Fruit fly (Drosophila melanogaster) whole organism, embryonic: ENCODE data around the gene CG44838.

ENCODE experiments used
- ATbp ChIP-seq: fragments of 200-800 bp; sonication (Bioruptor generic); optimal IDR thresholded peaks from 2 replicates; lab custom pipeline; 2017; ENCODE audit warnings: missing biosample characterization, mild to moderate bottlenecking, missing genetic modification characterization, missing genetic modification reagents
- Aef1 ChIP-seq: fragments of 200-800 bp; sonication (Bioruptor generic); IDR thresholded peaks from 3 replicates; pipeline ENCODE4 v1.3.6; 2022; ENCODE audit warnings: missing biosample characterization, missing genetic modification characterization
- Atf3 ChIP-seq: fragments of 200-800 bp; sonication (Bioruptor generic); optimal IDR thresholded peaks from 3 replicates; lab custom pipeline; 2016; ENCODE audit warnings: missing biosample characterization, missing genetic modification characterization
- Awh ChIP-seq: fragments of 200-800 bp; sonication (Bioruptor generic); IDR thresholded peaks from 2 replicates; pipeline ENCODE4, ENCODE4 v1.3.6; 2022; ENCODE audit warnings: missing biosample characterization, missing genetic modification characterization
- B-H1 ChIP-seq: fragments of 200-800 bp; sonication (Bioruptor generic); IDR thresholded peaks from 3 replicates; pipeline ENCODE4 v1.3.6; 2022; ENCODE audit warnings: missing biosample characterization, missing genetic modification characterization
- Blimp-1 ChIP-seq: fragments of 200-800 bp; sonication (Bioruptor generic); optimal IDR thresholded peaks from 3 replicates; lab custom pipeline; 2018; ENCODE audit warnings: missing biosample characterization, missing genetic modification characterization, mild to moderate bottlenecking, moderate library complexity, missing genetic modification reagents
- CG12744 ChIP-seq: fragments of 200-800 bp; sonication (Bioruptor generic); optimal IDR thresholded peaks from 2 replicates; lab custom pipeline; 2016; ENCODE audit warnings: missing biosample characterization, missing genetic modification characterization
- CG15696 ChIP-seq: fragments of 200-800 bp; sonication (Bioruptor generic); optimal IDR thresholded peaks from 2 replicates; lab custom pipeline; 2019; ENCODE audit warnings: missing biosample characterization, mild to moderate bottlenecking, missing genetic modification characterization, moderate library complexity
- CG1603 ChIP-seq: fragments of 200-800 bp; sonication (Bioruptor generic); optimal IDR thresholded peaks from 2 replicates; lab custom pipeline; 2019; ENCODE audit warnings: missing biosample characterization, mild to moderate bottlenecking, missing genetic modification characterization, moderate library complexity
- CG18262 ChIP-seq: fragments of 200-800 bp; optimal IDR thresholded peaks from 3 replicates; lab custom pipeline; 2019; ENCODE audit warnings: missing biosample characterization, mild to moderate bottlenecking, missing genetic modification characterization, moderate library complexity
- CG18764 ChIP-seq: fragments of 200-800 bp; sonication (Bioruptor generic); optimal IDR thresholded peaks from 3 replicates; lab custom pipeline; 2016; ENCODE audit warnings: missing biosample characterization, missing genetic modification characterization
- CG2120 ChIP-seq: fragments of 200-800 bp; sonication (Bioruptor generic); optimal IDR thresholded peaks from 3 replicates; lab custom pipeline; 2016; ENCODE audit warnings: missing biosample characterization, missing genetic modification characterization
- CG30020 ChIP-seq: fragments of 200-800 bp; optimal IDR thresholded peaks from 2 replicates; lab custom pipeline; 2019; ENCODE audit warnings: missing biosample characterization, mild to moderate bottlenecking, missing genetic modification characterization, moderate library complexity
- CG34422 ChIP-seq: fragments of 200-800 bp; sonication (Bioruptor generic); IDR thresholded peaks from 3 replicates; pipeline ENCODE4 v1.3.6; 2022; ENCODE audit warnings: missing biosample characterization, missing genetic modification characterization
- CG7357 ChIP-seq: fragments of 200-800 bp; sonication (Bioruptor generic); IDR thresholded peaks from 3 replicates; pipeline ENCODE4 v1.3.6; 2022; ENCODE audit warnings: missing biosample characterization, missing genetic modification characterization
- CG8924 ChIP-seq: fragments of 200-800 bp; optimal IDR thresholded peaks from 3 replicates; lab custom pipeline; 2019; ENCODE audit warnings: missing biosample characterization, mild to moderate bottlenecking, missing genetic modification characterization, moderate library complexity
- CG9727 ChIP-seq: fragments of 200-800 bp; sonication (Bioruptor generic); optimal IDR thresholded peaks from 3 replicates; lab custom pipeline; 2017; ENCODE audit warnings: missing biosample characterization, mild to moderate bottlenecking, missing genetic modification characterization
- CG9797 ChIP-seq: fragments of 200-800 bp; sonication (Bioruptor generic); optimal IDR thresholded peaks from 3 replicates; lab custom pipeline; 2018; ENCODE audit warnings: missing biosample characterization, mild to moderate bottlenecking, missing genetic modification characterization
- Dbx ChIP-seq: fragments of 200-800 bp; sonication (Bioruptor generic); IDR thresholded peaks from 3 replicates; pipeline ENCODE4 v1.3.6; 2022; ENCODE audit warnings: missing biosample characterization, missing genetic modification characterization
- E2f1 ChIP-seq: fragments of 200-800 bp; sonication (Bioruptor generic); IDR thresholded peaks from 2 replicates; pipeline ENCODE4 v1.3.6; 2022; ENCODE audit warnings: missing biosample characterization, missing genetic modification characterization
- Elba2 ChIP-seq: fragments of 200-800 bp; sonication (Bioruptor generic); optimal IDR thresholded peaks from 3 replicates; lab custom pipeline; 2016; ENCODE audit warnings: missing biosample characterization, missing genetic modification characterization
- HHEX ChIP-seq: fragments of 200-800 bp; sonication (Bioruptor generic); optimal IDR thresholded peaks from 3 replicates; lab custom pipeline; 2017; ENCODE audit warnings: missing biosample characterization, mild to moderate bottlenecking, missing genetic modification characterization, missing genetic modification reagents
- HLH4C ChIP-seq: fragments of 200-800 bp; sonication (Bioruptor generic); IDR thresholded peaks from 3 replicates; pipeline ENCODE4 v1.3.6; 2022; ENCODE audit warnings: missing biosample characterization, missing genetic modification characterization; ENCODE audit not compliant: partially characterized antibody
- Hr51 ChIP-seq, 2 experiments: fragments of 200-800 bp; sonication (Bioruptor generic); optimal IDR thresholded peaks; 2 replicates in 1 of 2; 3 replicates in 1 of 2; lab custom pipeline; 2016 to 2018; ENCODE audit warnings: missing biosample characterization in 2 of 2, missing genetic modification characterization in 2 of 2, mild to moderate bottlenecking in 1 of 2, moderate library complexity in 1 of 2
- Pdp1 ChIP-seq, 2 experiments: fragments of 200-800 bp; sonication (Bioruptor generic); optimal IDR thresholded peaks; 3 replicates each; lab custom pipeline; 2016; ENCODE audit warnings: missing biosample characterization in 2 of 2, missing genetic modification characterization in 2 of 2, mild to moderate bottlenecking in 1 of 2, moderate library complexity in 1 of 2
- Sry-β ChIP-seq: fragments of 200-800 bp; sonication (Bioruptor generic); optimal IDR thresholded peaks from 2 replicates; lab custom pipeline; 2018; ENCODE audit warnings: missing biosample characterization, mild to moderate bottlenecking, missing genetic modification characterization, moderate library complexity
- Sry-δ ChIP-seq: fragments of 200-800 bp; sonication (Bioruptor generic); optimal IDR thresholded peaks from 2 replicates; lab custom pipeline; 2016; ENCODE audit warnings: missing biosample characterization, missing genetic modification characterization
- Stat92E ChIP-seq, 3 experiments: fragments of >200 bp in 2 of 3; fragments of 200-800 bp in 1 of 3; sonication (Bioruptor generic) in 1 of 3; optimal IDR thresholded peaks; 2 replicates each; lab custom pipeline; 2017 to 2019; ENCODE audit warnings: missing biosample characterization in 3 of 3, missing genetic modification characterization in 3 of 3, mild to moderate bottlenecking in 1 of 3, moderate library complexity in 1 of 3
- ato ChIP-seq: fragments of 200-800 bp; sonication (Bioruptor generic); IDR thresholded peaks from 2 replicates; pipeline ENCODE4 v1.3.6; 2022; ENCODE audit warnings: missing biosample characterization, missing genetic modification characterization; ENCODE audit not compliant: partially characterized antibody
- az2 ChIP-seq: fragments of 200-800 bp; sonication (Bioruptor generic); optimal IDR thresholded peaks from 3 replicates; lab custom pipeline; 2016; ENCODE audit warnings: missing biosample characterization, missing genetic modification characterization
- caup ChIP-seq: fragments of 200-800 bp; sonication (Bioruptor generic); optimal IDR thresholded peaks from 3 replicates; lab custom pipeline; 2017; ENCODE audit warnings: missing biosample characterization, mild to moderate bottlenecking, missing genetic modification characterization, moderate library complexity; ENCODE audit not compliant: severe bottlenecking
- cg ChIP-seq: fragments of 200-800 bp; sonication (Bioruptor generic); optimal IDR thresholded peaks from 3 replicates; lab custom pipeline; 2019; ENCODE audit warnings: missing biosample characterization, mild to moderate bottlenecking, missing genetic modification characterization, moderate library complexity
- cwo ChIP-seq: fragments of 200-800 bp; sonication (Bioruptor generic); optimal IDR thresholded peaks from 3 replicates; lab custom pipeline; 2017; ENCODE audit warnings: missing biosample characterization, missing genetic modification characterization, mild to moderate bottlenecking, moderate library complexity, missing genetic modification reagents
- esg ChIP-seq: fragments of 200-800 bp; sonication (Bioruptor generic); conservative IDR thresholded peaks from 2 replicates; pipeline ENCODE4 v1.3.6; 2022; ENCODE audit warnings: missing biosample characterization, missing genetic modification characterization
- ewg ChIP-seq: fragments of 200-800 bp; sonication (Bioruptor generic); optimal IDR thresholded peaks from 3 replicates; lab custom pipeline; 2017; ENCODE audit warnings: mild to moderate bottlenecking, missing biosample characterization, missing genetic modification reagents, missing genetic modification characterization
- fru ChIP-seq: fragments of >200 bp; optimal IDR thresholded peaks from 2 replicates; lab custom pipeline; 2017
- gcm2 ChIP-seq: fragments of 200-800 bp; sonication (Bioruptor generic); optimal IDR thresholded peaks from 2 replicates; lab custom pipeline; 2016; ENCODE audit warnings: missing biosample characterization, missing genetic modification characterization
- lbe ChIP-seq: fragments of 200-800 bp; sonication (Bioruptor generic); optimal IDR thresholded peaks from 2 replicates; lab custom pipeline; 2016; ENCODE audit warnings: missing biosample characterization, mild to moderate bottlenecking, missing genetic modification characterization
- nau ChIP-seq: fragments of 200-800 bp; sonication (Bioruptor generic); optimal IDR thresholded peaks from 3 replicates; lab custom pipeline; 2017; ENCODE audit warnings: missing biosample characterization, mild to moderate bottlenecking, missing genetic modification characterization, missing genetic modification reagents
- nerfin-1 ChIP-seq: fragments of 200-800 bp; sonication (Bioruptor generic); optimal IDR thresholded peaks from 3 replicates; lab custom pipeline; 2019; ENCODE audit warnings: missing biosample characterization, mild to moderate bottlenecking, missing genetic modification characterization, moderate library complexity
- odd ChIP-seq: fragments of 200-800 bp; sonication (Bioruptor generic); optimal IDR thresholded peaks from 2 replicates; lab custom pipeline; 2017; ENCODE audit warnings: missing biosample characterization, mild to moderate bottlenecking, missing genetic modification characterization
- phol ChIP-seq: fragments of 200-800 bp; sonication (Bioruptor generic); optimal IDR thresholded peaks from 3 replicates; lab custom pipeline; 2018; ENCODE audit warnings: missing biosample characterization, mild to moderate bottlenecking, missing genetic modification characterization, moderate library complexity
- pita ChIP-seq: fragments of 200-800 bp; sonication (Bioruptor generic); optimal IDR thresholded peaks from 2 replicates; lab custom pipeline; 2017; ENCODE audit warnings: missing biosample characterization, mild to moderate bottlenecking, missing genetic modification characterization
- ro ChIP-seq: fragments of 200-800 bp; sonication (Bioruptor generic); IDR thresholded peaks from 2 replicates; pipeline ENCODE4 v1.3.6; 2022; ENCODE audit warnings: missing biosample characterization, missing genetic modification characterization
- run ChIP-seq: fragments of 200-800 bp; sonication (Bioruptor generic); optimal IDR thresholded peaks from 3 replicates; lab custom pipeline; 2018; ENCODE audit warnings: missing biosample characterization, mild to moderate bottlenecking, missing genetic modification characterization
- slp2 ChIP-seq: fragments of 200-800 bp; sonication (Bioruptor generic); optimal IDR thresholded peaks from 2 replicates; lab custom pipeline; 2016; ENCODE audit warnings: missing biosample characterization, missing genetic modification characterization
- tna ChIP-seq: fragments of 200-800 bp; sonication (Bioruptor generic); IDR thresholded peaks from 2 replicates; pipeline ENCODE4 v1.3.6; 2022; ENCODE audit warnings: missing biosample characterization, missing genetic modification characterization; ENCODE audit not compliant: partially characterized antibody
- ttk ChIP-seq: fragments of 200-800 bp; sonication (Bioruptor generic); IDR thresholded peaks from 2 replicates; pipeline ENCODE4 v2.1.2; 2022; ENCODE audit warnings: missing biosample characterization, missing genetic modification characterization
- vfl ChIP-seq: fragments of 200-800 bp; sonication (Bioruptor generic); optimal IDR thresholded peaks from 2 replicates; lab custom pipeline; 2016; ENCODE audit warnings: missing biosample characterization, missing genetic modification characterization
- zfh1 ChIP-seq: fragments of 200-800 bp; sonication (Bioruptor generic); IDR thresholded peaks from 3 replicates; pipeline ENCODE4 v1.3.6; 2022; ENCODE audit warnings: missing biosample characterization, missing genetic modification characterization

The CG44838 gene

DNA sequence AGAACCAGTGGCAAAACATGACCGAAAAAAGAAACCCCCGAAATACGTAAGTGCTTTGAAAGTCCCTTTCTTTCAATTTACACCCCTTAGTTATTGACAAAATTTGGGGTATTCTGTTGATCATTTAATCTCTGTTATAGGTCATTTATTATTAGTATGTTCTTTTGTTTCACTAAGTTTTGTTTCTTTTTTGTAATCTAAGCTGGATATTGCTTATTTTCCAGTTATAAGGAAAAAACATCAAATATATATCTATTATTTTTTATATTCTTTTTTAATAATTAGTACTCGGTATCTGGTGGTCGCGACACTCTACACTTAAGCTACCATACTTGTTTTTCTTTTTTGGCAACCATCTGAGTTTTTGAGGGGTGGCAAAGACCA lies 47.8 kb downstream of the CG44838 start (continued):
- TF ChIP-seq CG2120 (GFP tag; lab: Kevin White, UChicago) (no peak), Pdp1 (GFP tag; optimal IDR thresholded peaks at IDR 0.05; lab: Kevin White, UChicago) (no peak), CG18764 (no peak), tna (no peak), zfh1 (GFP tag; lab: Robert Waterston, UW) (peak; percentile 28; the same call in 1 of the 3 replicates), B-H1 (GFP tag; lab: Robert Waterston, UW) (no peak), cwo (GFP tag; lab: Kevin White, UChicago) (peak; percentile 53), lbe (GFP tag; lab: Kevin White, UChicago) (no peak), odd (no peak), fru (lab: Kevin White, UChicago) (no peak), Elba2 (no peak), HHEX (GFP tag; lab: Kevin White, UChicago) (no peak), cg (GFP tag; lab: Kevin White, UChicago) (no peak), Sry-δ (no peak), nau (no peak), ATbp (GFP tag; lab: Kevin White, UChicago) (peak; percentile 74), CG30020 (tag; lab: Kevin White, UChicago) (peak; percentile 8), Atf3 (GFP tag; lab: Kevin White, UChicago) (no peak), ro (no peak), CG12744 (GFP tag; lab: Kevin White, UChicago) (no peak), Aef1 (GFP tag; lab: Robert Waterston, UW) (peak; percentile 17; the same call in 1 of the 3 replicates), HLH4C (GFP tag; lab: Robert Waterston, UW) (no peak), CG18262 (peak; percentile 83), CG8924 (tag; lab: Kevin White, UChicago) (peak; percentile 68), Blimp-1 (GFP tag; lab: Kevin White, UChicago) (peak; percentile 72), esg (GFP tag; lab: Robert Waterston, UW) (0 out of 2 replicates have a peak, but pooled peaks have one; percentile 13), vfl (GFP tag; lab: Kevin White, UChicago) (no peak), phol (tag; lab: Kevin White, UChicago) (peak; percentile 80), gcm2 (GFP tag; lab: Kevin White, UChicago) (no peak), CG15696 (peak; percentile 15), Stat92E (GFP tag; optimal IDR thresholded peaks at IDR 0.05; lab: Kevin White, UChicago) (no peak), Awh (GFP tag; lab: Robert Waterston, UW) (no peak), ewg (GFP tag; lab: Kevin White, UChicago) (peak; percentile 2), slp2 (GFP tag; lab: Kevin White, UChicago) (no peak), CG34422 (GFP tag; lab: Robert Waterston, UW) (no peak), nerfin-1 (tag; lab: Kevin White, UChicago) (no peak), pita (GFP tag; lab: Kevin White, UChicago) (no peak), CG9727 (GFP tag; lab: Kevin White, UChicago) (peak; percentile 63), Dbx (GFP tag; lab: Robert Waterston, UW) (no peak), E2f1 (GFP tag; lab: Robert Waterston, UW) (0 out of 2 replicates have a peak, but pooled peaks have one; percentile 22), ttk (GFP tag; lab: Robert Waterston, UW) (peak; percentile 57; the same call in 1 of the 2 replicates), az2 (GFP tag; lab: Kevin White, UChicago) (peak; percentile 12), Hr51 (GFP tag; optimal IDR thresholded peaks at IDR 0.05; lab: Kevin White, UChicago) (peak in 1 of 2 experiments; percentile 75), CG9797 (GFP tag; lab: Kevin White, UChicago) (no peak), ato (GFP tag; lab: Robert Waterston, UW) (no peak), caup (GFP tag; lab: Kevin White, UChicago) (peak; percentile 43), run (tag; lab: Kevin White, UChicago) (peak; percentile 35), CG1603 (tag; lab: Kevin White, UChicago) (no peak), Sry-β (no peak), CG7357 (no peak; the same call in 2 of the 3 replicates)
